Worm (Caenorhabditis elegans) whole organism, mixed stage, embryonic: ENCODE data around the gene gbf-1.
"Not testable (repeated sequence)": the region's sequence is repeated elsewhere in the genome, so short reads cannot be mapped to it uniquely, and the experiment has no call there.

ENCODE experiments used
- M03D4.4 ChIP-seq: sonication (generic microtip); optimal IDR thresholded peaks from 2 replicates; lab custom pipeline; 2017; ENCODE audit warnings: mild to moderate bottlenecking, missing genetic modification characterization, missing compliant biosample characterization
- bed-3 ChIP-seq: fragments of 200-800 bp; sonication (Bioruptor generic); optimal IDR thresholded peaks from 3 replicates; lab custom pipeline; 2018; ENCODE audit warnings: mild to moderate bottlenecking, missing genetic modification characterization, moderate library complexity, missing compliant biosample characterization
- ceh-39 ChIP-seq: fragments of 150-350 bp; optimal IDR thresholded peaks from 2 replicates; lab custom pipeline; 2014; ENCODE audit warnings: missing biosample characterization, missing genetic modification characterization
- ceh-43 ChIP-seq: fragments of 200-800 bp; sonication (Bioruptor generic); optimal IDR thresholded peaks from 2 replicates; lab custom pipeline; 2018; ENCODE audit warnings: mild to moderate bottlenecking, missing genetic modification characterization, moderate library complexity, missing compliant biosample characterization
- ceh-83 ChIP-seq: fragments of 200-800 bp; sonication (Bioruptor generic); optimal IDR thresholded peaks from 2 replicates; lab custom pipeline; 2018; ENCODE audit warnings: mild to moderate bottlenecking, missing genetic modification characterization, missing compliant biosample characterization
- ces-1 ChIP-seq: fragments of 150-350 bp; optimal IDR thresholded peaks from 2 replicates; lab custom pipeline; 2014; ENCODE audit warnings: missing biosample characterization, missing genetic modification reagents, missing genetic modification characterization
- cnd-1 ChIP-seq: fragments of 200-800 bp; sonication (Bioruptor generic); optimal IDR thresholded peaks from 2 replicates; lab custom pipeline; 2018; ENCODE audit warnings: mild to moderate bottlenecking, missing genetic modification characterization, missing compliant biosample characterization
- drap-1 ChIP-seq: fragments of 200-800 bp; sonication (Bioruptor generic); optimal IDR thresholded peaks from 3 replicates; lab custom pipeline; 2018; ENCODE audit warnings: mild to moderate bottlenecking, missing genetic modification characterization, missing compliant biosample characterization
- elt-1 ChIP-seq: sonication (generic microtip); optimal IDR thresholded peaks from 2 replicates; lab custom pipeline; 2017; ENCODE audit warnings: missing genetic modification characterization, mild to moderate bottlenecking, missing compliant biosample characterization, antibody characterized with exemption, moderate library complexity, borderline replicate concordance; ENCODE audit not compliant: insufficient read depth
- flh-1 ChIP-seq: fragments of 200-800 bp; sonication (Bioruptor generic); optimal IDR thresholded peaks from 2 replicates; lab custom pipeline; 2018; ENCODE audit warnings: mild to moderate bottlenecking, missing genetic modification characterization, moderate library complexity, missing compliant biosample characterization
- ham-2 ChIP-seq: fragments of 200-800 bp; sonication (Bioruptor generic); optimal IDR thresholded peaks from 2 replicates; lab custom pipeline; 2018; ENCODE audit warnings: mild to moderate bottlenecking, missing genetic modification characterization, missing compliant biosample characterization
- hlh-1 ChIP-seq: fragments of 150-350 bp; optimal IDR thresholded peaks from 2 replicates; lab custom pipeline; 2014; ENCODE audit warnings: missing biosample characterization, missing genetic modification reagents, missing genetic modification characterization
- lin-13 ChIP-seq: fragments of 150-350 bp; optimal IDR thresholded peaks from 2 replicates; lab custom pipeline; 2014; ENCODE audit warnings: missing biosample characterization, missing genetic modification characterization
- mab-5 ChIP-seq: fragments of 150-350 bp; optimal IDR thresholded peaks from 2 replicates; lab custom pipeline; 2014; ENCODE audit warnings: missing biosample characterization, missing genetic modification characterization
- mep-1 ChIP-seq: fragments of 150-350 bp; optimal IDR thresholded peaks from 2 replicates; lab custom pipeline; 2017; ENCODE audit warnings: missing biosample characterization, missing genetic modification reagents, missing genetic modification characterization, inconsistent platforms
- mls-2 ChIP-seq: sonication (generic microtip); optimal IDR thresholded peaks from 2 replicates; lab custom pipeline; 2016; ENCODE audit warnings: mild to moderate bottlenecking, missing genetic modification characterization, moderate library complexity, missing compliant biosample characterization
- nhr-2 ChIP-seq: fragments of 150-350 bp; optimal IDR thresholded peaks from 2 replicates; lab custom pipeline; 2014; ENCODE audit warnings: missing biosample characterization, missing genetic modification characterization
- nhr-237 ChIP-seq: fragments of 150-350 bp; optimal IDR thresholded peaks from 2 replicates; lab custom pipeline; 2014; ENCODE audit warnings: missing biosample characterization, missing genetic modification characterization
- nhr-28 ChIP-seq: fragments of 150-350 bp; optimal IDR thresholded peaks from 2 replicates; lab custom pipeline; 2014; ENCODE audit warnings: missing biosample characterization, missing genetic modification characterization
- nhr-76 ChIP-seq: sonication (generic microtip); optimal IDR thresholded peaks from 2 replicates; lab custom pipeline; 2017; ENCODE audit warnings: missing biosample characterization, missing genetic modification characterization
- pha-4 ChIP-seq: fragments of 150-350 bp; optimal IDR thresholded peaks from 2 replicates; lab custom pipeline; 2018; ENCODE audit warnings: missing biosample characterization, missing genetic modification reagents, missing genetic modification characterization
- sem-2 ChIP-seq: fragments of 200-800 bp; sonication (Bioruptor generic); optimal IDR thresholded peaks from 2 replicates; lab custom pipeline; 2018; ENCODE audit warnings: mild to moderate bottlenecking, missing genetic modification characterization, missing compliant biosample characterization
- sptf-1 ChIP-seq: sonication (generic microtip); optimal IDR thresholded peaks from 2 replicates; lab custom pipeline; 2017; ENCODE audit warnings: mild to moderate bottlenecking, missing genetic modification characterization, moderate library complexity, missing compliant biosample characterization
- tbx-8 ChIP-seq: fragments of 200-800 bp; sonication (Bioruptor generic); optimal IDR thresholded peaks from 2 replicates; lab custom pipeline; 2018; ENCODE audit warnings: mild to moderate bottlenecking, missing genetic modification characterization, moderate library complexity, missing compliant biosample characterization
- unc-120 ChIP-seq: sonication (generic microtip); optimal IDR thresholded peaks from 2 replicates; lab custom pipeline; 2017; ENCODE audit warnings: missing genetic modification characterization, missing compliant biosample characterization; ENCODE audit not compliant: poor library complexity, severe bottlenecking
- unc-39 ChIP-seq: fragments of 150-350 bp; optimal IDR thresholded peaks from 2 replicates; lab custom pipeline; 2014; ENCODE audit warnings: missing biosample characterization, missing genetic modification characterization
- ztf-11 ChIP-seq: fragments of 150-350 bp; optimal IDR thresholded peaks from 2 replicates; lab custom pipeline; 2014; ENCODE audit warnings: missing biosample characterization, missing genetic modification characterization

The gbf-1 gene

DNA sequence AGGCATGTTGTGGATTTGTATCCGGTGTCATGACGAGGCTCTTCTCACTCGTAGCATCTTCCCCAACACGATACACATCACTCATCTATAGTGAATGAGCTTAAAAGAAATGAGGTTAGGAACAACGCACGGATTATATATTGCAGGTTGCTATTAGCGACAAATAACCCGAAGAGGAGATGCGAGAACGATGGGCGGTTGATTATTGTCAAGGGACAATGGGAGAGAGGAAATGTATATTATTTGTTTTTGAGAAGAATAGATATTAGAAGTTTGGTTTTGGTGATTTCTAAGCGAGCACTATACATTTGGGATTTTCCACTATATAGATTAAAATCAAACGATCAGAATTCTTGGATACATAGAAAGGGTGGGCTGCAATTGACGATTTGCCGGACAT is 33.2 kb upstream of the gbf-1 start, which contains the start of gene C18D11.7:
Gene C18D11.7, minus strand, starts transcription at position 101 of the 400 bp plus-strand sequence.
- no peak for TF ChIP-seq sptf-1 (tag; lab: Kevin White, UChicago)
- no peak for TF ChIP-seq tbx-8
- TF ChIP-seq flh-1, result no peak
- no peak for TF ChIP-seq mep-1 (tag; lab: Kevin White, UChicago)
- TF ChIP-seq bed-3 (GFP tag; lab: Kevin White, UChicago), result no peak
- TF ChIP-seq mab-5 (tag; lab: Kevin White, UChicago), result no peak
- TF ChIP-seq nhr-2 (tag; lab: Kevin White, UChicago), result no peak

DNA sequence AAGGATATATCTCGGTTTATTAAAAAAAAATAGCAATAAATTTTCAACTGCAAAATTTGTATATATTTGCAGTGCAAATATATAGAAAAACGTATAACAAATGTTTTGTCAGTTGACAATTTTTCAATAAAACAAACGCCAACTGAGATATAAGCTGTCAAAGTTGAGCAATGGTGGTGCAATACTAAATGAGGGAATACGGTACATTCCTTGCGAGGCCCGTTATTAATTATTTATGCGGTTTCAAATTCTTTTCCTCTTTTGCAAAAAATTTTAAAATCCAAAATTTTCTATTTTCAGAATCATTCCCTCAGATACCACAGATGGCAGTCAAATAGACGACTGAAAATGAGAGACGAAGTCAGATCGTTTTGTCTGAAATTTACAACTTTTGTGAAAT is 22.0 kb upstream of the gbf-1 start, which contains the start of gene twk-39:
Gene twk-39, plus strand, starts transcription at position 301 of the 400 bp plus-strand sequence.
- TF ChIP-seq unc-120 (no peak), flh-1 (no peak), cnd-1 (tag; lab: Kevin White, UChicago) (no peak), mep-1 (tag; lab: Kevin White, UChicago) (no peak), ham-2 (GFP tag; lab: Kevin White, UChicago) (no peak), elt-1 (tag; lab: Kevin White, UChicago) (no peak), nhr-237 (tag; lab: Kevin White, UChicago) (no peak), lin-13 (no peak), unc-39 (tag; lab: Kevin White, UChicago) (no peak), mab-5 (tag; lab: Kevin White, UChicago) (no peak), nhr-76 (tag; lab: Kevin White, UChicago) (no peak), nhr-2 (tag; lab: Kevin White, UChicago) (no peak), ceh-39 (tag; lab: Kevin White, UChicago) (no peak), ztf-11 (tag; lab: Kevin White, UChicago) (no peak), drap-1 (no peak), ceh-83 (GFP tag; lab: Kevin White, UChicago) (no peak)

DNA sequence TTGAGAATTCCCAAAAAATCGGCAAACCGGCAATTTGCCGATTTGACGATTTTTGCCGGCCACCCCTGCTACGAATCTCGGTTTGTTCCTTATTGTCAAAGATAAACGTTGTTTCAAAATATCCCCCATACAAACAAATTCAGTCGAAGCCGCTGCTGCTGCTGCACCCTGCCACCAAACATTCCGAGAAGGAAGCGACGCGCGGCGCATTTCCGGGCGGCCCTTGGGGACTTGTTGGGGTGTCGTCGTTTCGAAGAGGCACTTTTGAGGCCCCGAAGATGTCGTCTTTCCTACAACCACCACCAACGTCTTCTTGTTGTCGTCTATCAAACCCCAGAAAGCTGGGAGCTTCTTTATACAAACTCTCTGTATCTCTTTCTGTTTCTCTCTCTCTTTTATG is 20.9 kb upstream of the gbf-1 start:
- TF ChIP-seq sptf-1 (tag; lab: Kevin White, UChicago) (peak; percentile 4), nhr-237 (tag; lab: Kevin White, UChicago) (no peak)

- TF ChIP-seq M03D4.4, result peak; percentile 34
- TF ChIP-seq bed-3 (GFP tag; lab: Kevin White, UChicago), result peak; percentile 35
- peak; percentile 11 for TF ChIP-seq drap-1
- TF ChIP-seq ceh-43 (GFP tag; lab: Kevin White, UChicago), result peak; percentile 27
- TF ChIP-seq sptf-1 (tag; lab: Kevin White, UChicago), result peak; percentile 40
Observed at ce11 chrIII:11792295-11793256, 19.1 kb upstream of the gbf-1 start, which contains the start of gene C24H11.2. C24H11.2 (minus strand) TSS chrIII:11792345.

ce11 chrIII:11789480-11789879 is 16.0 kb upstream of the gbf-1 start:
- TF ChIP-seq nhr-28, result no peak
- TF ChIP-seq pha-4, result no peak
- no peak for TF ChIP-seq ces-1 (GFP tag; lab: Kevin White, UChicago)
- no peak for TF ChIP-seq unc-120
- no peak for TF ChIP-seq hlh-1 (tag; lab: Kevin White, UChicago)
- TF ChIP-seq flh-1, result no peak
- TF ChIP-seq sem-2, result no peak
- no peak for TF ChIP-seq mls-2 (tag; lab: Kevin White, UChicago)
- no peak for TF ChIP-seq bed-3 (GFP tag; lab: Kevin White, UChicago)
- TF ChIP-seq nhr-2 (tag; lab: Kevin White, UChicago), result no peak

- TF ChIP-seq mls-2 (tag; lab: Kevin White, UChicago); ceh-39 (tag; lab: Kevin White, UChicago); drap-1: not testable (repeated sequence)
Observed at ce11 chrIII:11787376-11787775, 13.9 kb upstream of the gbf-1 start, which contains the start of gene C24H11.1. C24H11.1 (plus strand) TSS chrIII:11787676.
